Worm (Caenorhabditis elegans): ENCODE data around the gene Y45G5AM.7.
A peak's percentile ranks its signal among the peaks of the same experiment; 100 is the strongest.

Gene Y45G5AM.7

ce11 chrV:4131471-4131939, 38.5 kb downstream of the Y45G5AM.7 start, which contains the start of gene nhr-57 (continued):
- TF ChIP-seq T26A8.4 (GFP tag; IDR thresholded peaks at IDR 0.05) (no peak), D1046.2 (GFP tag; IDR thresholded peaks at IDR 0.05) (no peak), duxl-1 (tag; optimal IDR thresholded peaks at IDR 0.05; ENCODE audit: poor library complexity) (no peak), daf-12 (tag; optimal IDR thresholded peaks at IDR 0.05) (no peak), fkh-10 (GFP tag; optimal IDR thresholded peaks at IDR 0.05) (no peak), ces-1 (GFP tag; optimal IDR thresholded peaks at IDR 0.05) (no peak), tra-1 (GFP tag; IDR thresholded peaks at IDR 0.05) (0 out of 2 replicates have a peak, but pooled peaks have one; percentile 53), unc-39 (tag; optimal IDR thresholded peaks at IDR 0.05) (no peak), lin-13 (GFP tag; optimal IDR thresholded peaks at IDR 0.05) (no peak), egl-43 (GFP tag; IDR thresholded peaks at IDR 0.05) (no peak), lin-29 (GFP tag; IDR thresholded peaks at IDR 0.05) (no peak), ama-1 (optimal IDR thresholded peaks at IDR 0.05) (no peak), nhr-102 (tag; optimal IDR thresholded peaks at IDR 0.05) (peak; percentile 65), nhr-10 (tag; optimal IDR thresholded peaks at IDR 0.05) (peak; percentile 16), egl-27 (tag; optimal IDR thresholded peaks at IDR 0.05) (no peak), lsy-2 (tag; optimal IDR thresholded peaks at IDR 0.05) (no peak), nhr-41 (GFP tag; IDR thresholded peaks at IDR 0.05) (no peak), nhr-48 (tag; optimal IDR thresholded peaks at IDR 0.05) (peak; percentile 91), gei-8 (GFP tag; optimal IDR thresholded peaks at IDR 0.05) (peak; percentile 78), daf-19 (GFP tag; conservative IDR thresholded peaks at IDR 0.05) (no peak), arid-1 (GFP tag; conservative IDR thresholded peaks at IDR 0.05) (no peak), ctbp-1 (GFP tag; IDR thresholded peaks at IDR 0.05) (no peak), php-3 (GFP tag; IDR thresholded peaks at IDR 0.05) (0 out of 2 replicates have a peak, but pooled peaks have one; percentile 21), nhr-6 (tag; optimal IDR thresholded peaks at IDR 0.05) (no peak), mxl-3 (GFP tag; optimal IDR thresholded peaks at IDR 0.05) (peak; percentile 63), ceh-44 (GFP tag; IDR thresholded peaks at IDR 0.05) (no peak), lin-39 (tag; optimal IDR thresholded peaks at IDR 0.05) (no peak), nhr-25 (tag; optimal IDR thresholded peaks at IDR 0.05; ENCODE audit: borderline replicate concordance, insufficient read depth) (peak; percentile 62), lin-1 (GFP tag; IDR thresholded peaks at IDR 0.05) (peak; percentile 49), lin-15B (tag; optimal IDR thresholded peaks at IDR 0.05) (no peak), lin-38 (GFP tag; IDR thresholded peaks at IDR 0.05) (no peak), nhr-76 (tag; optimal IDR thresholded peaks at IDR 0.05) (no peak), dve-1 (tag; optimal IDR thresholded peaks at IDR 0.05; ENCODE audit: insufficient read depth) (peak; percentile 85), nhr-11 (tag; optimal IDR thresholded peaks at IDR 0.05) (peak; percentile 31), ceh-62 (tag; optimal IDR thresholded peaks at IDR 0.05) (no peak), T20F7.1 (GFP tag; optimal IDR thresholded peaks at IDR 0.05) (no peak), nhr-28 (tag; optimal IDR thresholded peaks at IDR 0.05) (peak; percentile 94), ceh-82 (tag; optimal IDR thresholded peaks at IDR 0.05) (no peak)

ce11 chrV:4129604-4130003, 40.4 kb downstream of the Y45G5AM.7 start, which contains the start of gene phat-4:
Gene phat-4, plus strand, starts transcription at chrV:4129904.
- no peak for TF ChIP-seq pha-4 (GFP tag; IDR thresholded peaks at IDR 0.05)
- TF ChIP-seq pha-4 (tag; optimal IDR thresholded peaks at IDR 0.05) = no peak
- TF ChIP-seq nhr-111 (GFP tag; optimal IDR thresholded peaks at IDR 0.05) = no peak
- no peak for TF ChIP-seq ceh-20 (GFP tag; IDR thresholded peaks at IDR 0.05)
